Worm (Caenorhabditis elegans) whole organism, mixed stage, embryonic: ENCODE data around the gene H01G02.1.
"Not testable (repeated sequence)": the region's sequence is repeated elsewhere in the genome, so short reads cannot be mapped to it uniquely, and the experiment has no call there.

ENCODE experiments used
- ces-1 ChIP-seq: fragments of 150-350 bp; optimal IDR thresholded peaks from 2 replicates; lab custom pipeline; 2014; ENCODE audit warnings: missing biosample characterization, missing genetic modification reagents, missing genetic modification characterization
- drap-1 ChIP-seq: fragments of 200-800 bp; sonication (Bioruptor generic); optimal IDR thresholded peaks from 3 replicates; lab custom pipeline; 2018; ENCODE audit warnings: mild to moderate bottlenecking, missing genetic modification characterization, missing compliant biosample characterization
- elt-3 ChIP-seq: fragments of 150-350 bp; optimal IDR thresholded peaks from 2 replicates; lab custom pipeline; 2014; ENCODE audit warnings: missing biosample characterization, missing genetic modification characterization
- lin-13 ChIP-seq: fragments of 150-350 bp; optimal IDR thresholded peaks from 2 replicates; lab custom pipeline; 2014; ENCODE audit warnings: missing biosample characterization, missing genetic modification characterization
- lsy-2 ChIP-seq: fragments of 150-350 bp; optimal IDR thresholded peaks from 2 replicates; lab custom pipeline; 2014; ENCODE audit warnings: missing biosample characterization, missing genetic modification characterization
- nhr-237 ChIP-seq: fragments of 150-350 bp; optimal IDR thresholded peaks from 2 replicates; lab custom pipeline; 2014; ENCODE audit warnings: missing biosample characterization, missing genetic modification characterization
- pha-4 ChIP-seq: fragments of 150-350 bp; optimal IDR thresholded peaks from 2 replicates; lab custom pipeline; 2018; ENCODE audit warnings: missing biosample characterization, missing genetic modification reagents, missing genetic modification characterization
- snpc-4 ChIP-seq: fragments of 150-350 bp; optimal IDR thresholded peaks from 2 replicates; lab custom pipeline; 2014; ENCODE audit warnings: missing biosample characterization, missing genetic modification characterization
- unc-62 ChIP-seq: fragments of 150-350 bp; optimal IDR thresholded peaks from 2 replicates; lab custom pipeline; 2014; ENCODE audit warnings: missing biosample characterization, missing genetic modification reagents, missing genetic modification characterization
- zip-8 ChIP-seq: fragments of 150-350 bp; optimal IDR thresholded peaks from 2 replicates; lab custom pipeline; 2014; ENCODE audit warnings: missing biosample characterization, missing genetic modification characterization

DNA sequence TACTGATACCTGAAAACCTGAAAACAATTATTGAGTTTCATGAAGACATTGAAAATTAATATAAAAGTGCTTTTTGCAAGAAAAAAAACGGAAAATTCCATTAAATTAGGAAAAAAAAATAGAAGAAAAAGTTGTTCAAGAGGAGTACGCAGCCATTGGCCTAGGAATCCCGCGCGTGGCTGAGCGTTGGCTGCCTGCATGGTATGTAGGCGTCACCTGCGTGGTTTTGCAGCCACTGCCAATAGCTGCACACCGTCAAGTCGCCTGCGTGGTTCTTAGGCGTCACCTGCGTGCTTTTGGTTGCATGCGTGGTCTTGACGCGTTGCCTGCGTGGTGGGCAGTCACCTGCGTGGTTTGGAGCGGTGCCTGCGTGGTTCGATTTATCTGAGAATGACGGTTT lies 24.1 kb upstream of the H01G02.1 start, which contains the start of gene M117.6:
- not testable (repeated sequence) for TF ChIP-seq ces-1 (GFP tag; lab: Kevin White, UChicago); lin-13 (tag; lab: Kevin White, UChicago); pha-4 (tag; lab: Kevin White, UChicago); snpc-4 (tag; lab: Kevin White, UChicago); lsy-2 (tag; lab: Kevin White, UChicago); unc-62 (GFP tag; lab: Kevin White, UChicago); nhr-237; zip-8 (tag; lab: Kevin White, UChicago); drap-1; elt-3 (tag; lab: Kevin White, UChicago)
